Fruit fly (Drosophila melanogaster): ENCODE results near the gene NijA.

dm6 chr3L:10733502-10733901 is 36.8 kb upstream of the NijA start:
- TF ChIP-seq CG3919 (GFP tag; optimal IDR thresholded peaks at IDR 0.05) (no peak), eg (GFP tag; IDR thresholded peaks at IDR 0.05) (no peak), CG4318 (GFP tag; optimal IDR thresholded peaks at IDR 0.05) (no peak), Smox (GFP tag; optimal IDR thresholded peaks at IDR 0.05) (no peak), topi (GFP tag; optimal IDR thresholded peaks at IDR 0.05) (no peak), OdsH (GFP tag; optimal IDR thresholded peaks at IDR 0.05) (no peak), CG11762 (GFP tag; optimal IDR thresholded peaks at IDR 0.05; ENCODE audit: insufficient read depth) (no peak), CG16779 (tag; optimal IDR thresholded peaks at IDR 0.05) (no peak)
